Fruit fly (Drosophila melanogaster) whole organism, wandering third instar larva: ENCODE data around the gene CG31278.

Experiments used
- Abd-B ChIP-seq: fragments of >200 bp; optimal IDR thresholded peaks from 2 replicates; lab custom pipeline; 2017; ENCODE audit warnings: missing biosample characterization, missing genetic modification characterization
- CG9705 ChIP-seq: fragments of 200-800 bp; sonication (Bioruptor generic); optimal IDR thresholded peaks from 2 replicates; lab custom pipeline; 2018; ENCODE audit warnings: missing biosample characterization, mild to moderate bottlenecking, missing genetic modification characterization
- CrebA ChIP-seq: fragments of 200-800 bp; sonication (Bioruptor generic); optimal IDR thresholded peaks from 2 replicates; lab custom pipeline; 2016; ENCODE audit warnings: missing biosample characterization, mild to moderate bottlenecking, missing genetic modification characterization, borderline replicate concordance
- Dfd ChIP-seq: fragments of >200 bp; optimal IDR thresholded peaks from 2 replicates; lab custom pipeline; 2017; ENCODE audit warnings: missing biosample characterization, missing genetic modification characterization
- Dif ChIP-seq: fragments of 200-275, 200-300 bp; sonication (Bioruptor generic); optimal IDR thresholded peaks from 2 replicates; lab custom pipeline; 2018; ENCODE audit warnings: missing biosample characterization, missing genetic modification characterization; ENCODE audit not compliant: partially characterized antibody
- GATAd ChIP-seq: sonication (Bioruptor generic); optimal IDR thresholded peaks from 2 replicates; lab custom pipeline; 2016; ENCODE audit warnings: missing biosample characterization, missing genetic modification characterization
- HLH106 ChIP-seq: fragments of 200-800 bp; optimal IDR thresholded peaks from 3 replicates; lab custom pipeline; 2019; ENCODE audit warnings: missing biosample characterization, mild to moderate bottlenecking, missing genetic modification characterization, moderate library complexity
- Hnf4 ChIP-seq: fragments of 200-800 bp; sonication (Bioruptor generic); optimal IDR thresholded peaks from 2 replicates; lab custom pipeline; 2016; ENCODE audit warnings: missing biosample characterization, mild to moderate bottlenecking, missing genetic modification characterization
- Hr78 ChIP-seq: fragments of >200 bp; optimal IDR thresholded peaks from 2 replicates; lab custom pipeline; 2017; ENCODE audit warnings: missing biosample characterization, missing genetic modification characterization
- Hr83 ChIP-seq: fragments of 200-300 bp; sonication (Bioruptor generic); optimal IDR thresholded peaks from 2 replicates; lab custom pipeline; 2016; ENCODE audit warnings: missing biosample characterization, mild to moderate bottlenecking, missing genetic modification characterization, moderate library complexity; ENCODE audit not compliant: poor library complexity, severe bottlenecking
- Jra ChIP-seq: sonication (Bioruptor generic); optimal IDR thresholded peaks from 2 replicates; lab custom pipeline; 2016; ENCODE audit warnings: missing biosample characterization, missing genetic modification characterization
- Mio ChIP-seq: sonication (Bioruptor generic); optimal IDR thresholded peaks from 2 replicates; lab custom pipeline; 2016; ENCODE audit warnings: missing biosample characterization, missing genetic modification characterization
- Myc ChIP-seq: fragments of >200 bp; optimal IDR thresholded peaks from 2 replicates; lab custom pipeline; 2017
- N ChIP-seq: fragments of >200 bp; optimal IDR thresholded peaks from 2 replicates; lab custom pipeline; 2018; ENCODE audit warnings: missing biosample characterization, missing external identifiers, missing genetic modification characterization
- OdsH ChIP-seq: fragments of 200-800 bp; sonication (Bioruptor generic); optimal IDR thresholded peaks from 2 replicates; lab custom pipeline; 2016; ENCODE audit warnings: missing biosample characterization, mild to moderate bottlenecking, missing genetic modification characterization
- Rel ChIP-seq, 2 experiments: fragments of 200-800 bp; sonication (Bioruptor generic) in 1 of 2; optimal IDR thresholded peaks; 2 replicates in 1 of 2; 3 replicates in 1 of 2; lab custom pipeline; 2016 to 2019; ENCODE audit warnings: mild to moderate bottlenecking in 2 of 2, missing biosample characterization in 2 of 2, missing genetic modification characterization in 2 of 2, moderate library complexity in 1 of 2
- Sp1 ChIP-seq: fragments of 200-800 bp; sonication (Bioruptor generic); optimal IDR thresholded peaks from 3 replicates; lab custom pipeline; 2019; ENCODE audit warnings: missing biosample characterization, mild to moderate bottlenecking, missing genetic modification characterization, moderate library complexity
- Vsx2 ChIP-seq: fragments of 200-300, 225-300 bp; sonication (Bioruptor generic); optimal IDR thresholded peaks from 2 replicates; lab custom pipeline; 2018; ENCODE audit warnings: missing biosample characterization, missing genetic modification characterization; ENCODE audit not compliant: partially characterized antibody
- br ChIP-seq: fragments of 200-800 bp; sonication (Bioruptor generic); optimal IDR thresholded peaks from 2 replicates; lab custom pipeline; 2016; ENCODE audit warnings: missing biosample characterization, missing genetic modification characterization
- brk ChIP-seq: fragments of 200-800 bp; sonication (Bioruptor generic); optimal IDR thresholded peaks from 2 replicates; lab custom pipeline; 2016; ENCODE audit warnings: missing biosample characterization, mild to moderate bottlenecking, missing genetic modification characterization
- dmrt93B ChIP-seq: fragments of 200-800 bp; sonication (Bioruptor generic); optimal IDR thresholded peaks from 2 replicates; lab custom pipeline; 2018; ENCODE audit warnings: missing biosample characterization, mild to moderate bottlenecking, missing genetic modification characterization
- dsf ChIP-seq: sonication (Bioruptor generic); optimal IDR thresholded peaks from 2 replicates; lab custom pipeline; 2016; ENCODE audit warnings: missing biosample characterization, missing genetic modification characterization, borderline replicate concordance
- ey ChIP-seq: fragments of 200-800 bp; sonication (Bioruptor generic); optimal IDR thresholded peaks from 2 replicates; lab custom pipeline; 2016; ENCODE audit warnings: missing biosample characterization, missing genetic modification characterization
- foxo ChIP-seq, 2 experiments: fragments of 200-800 bp; sonication (Bioruptor generic); optimal IDR thresholded peaks; 2 replicates in 1 of 2; 3 replicates in 1 of 2; lab custom pipeline; 2016 to 2017; ENCODE audit warnings: missing biosample characterization in 2 of 2, missing genetic modification characterization in 2 of 2
- fru ChIP-seq: fragments of 200-800 bp; sonication (Bioruptor generic); optimal IDR thresholded peaks from 3 replicates; lab custom pipeline; 2016; ENCODE audit warnings: missing biosample characterization, mild to moderate bottlenecking, missing genetic modification characterization
- h ChIP-seq: fragments of 200-800 bp; sonication (Bioruptor generic); optimal IDR thresholded peaks from 3 replicates; lab custom pipeline; 2016; ENCODE audit warnings: missing biosample characterization, mild to moderate bottlenecking, missing genetic modification characterization
- jim ChIP-seq: fragments of 175-275, 200-325 bp; sonication (Bioruptor generic); optimal IDR thresholded peaks from 2 replicates; lab custom pipeline; 2016; ENCODE audit warnings: missing biosample characterization, mild to moderate bottlenecking, missing genetic modification characterization
- lola ChIP-seq: fragments of >200 bp; optimal IDR thresholded peaks from 2 replicates; lab custom pipeline; 2017; ENCODE audit warnings: missing biosample characterization, missing genetic modification characterization
- pan ChIP-seq: fragments of >200 bp; optimal IDR thresholded peaks from 2 replicates; lab custom pipeline; 2017
- psq ChIP-seq: fragments of 200-800 bp; sonication (Bioruptor generic); optimal IDR thresholded peaks from 3 replicates; lab custom pipeline; 2017; ENCODE audit warnings: missing biosample characterization, mild to moderate bottlenecking, missing genetic modification characterization, moderate library complexity
- rgr ChIP-seq: fragments of 200-800 bp; sonication (Bioruptor generic); optimal IDR thresholded peaks from 3 replicates; lab custom pipeline; 2016; ENCODE audit warnings: missing biosample characterization, mild to moderate bottlenecking, missing genetic modification characterization
- sage ChIP-seq: fragments of 200-800 bp; sonication (Bioruptor generic); optimal IDR thresholded peaks from 2 replicates; lab custom pipeline; 2016; ENCODE audit warnings: missing biosample characterization, mild to moderate bottlenecking, missing genetic modification characterization
- usp ChIP-seq: fragments of >200 bp; optimal IDR thresholded peaks from 2 replicates; lab custom pipeline; 2017; ENCODE audit warnings: missing biosample characterization, missing genetic modification characterization
- woc ChIP-seq: sonication (Bioruptor generic); optimal IDR thresholded peaks from 2 replicates; lab custom pipeline; 2016; ENCODE audit warnings: missing biosample characterization, mild to moderate bottlenecking, missing genetic modification characterization

The CG31278 gene

dm6 chr3R:10667964-10668363, 40.2 kb downstream of the CG31278 start:
- TF ChIP-seq CG9705 (GFP tag; lab: Kevin White, UChicago) (no peak), psq (GFP tag; lab: Kevin White, UChicago) (no peak), Hr78 (GFP tag; lab: Kevin White, UChicago) (no peak), foxo (GFP tag; optimal IDR thresholded peaks at IDR 0.05; lab: Kevin White, UChicago) (no peak), HLH106 (no peak), h (GFP tag; lab: Kevin White, UChicago) (no peak), dsf (GFP tag; lab: Kevin White, UChicago) (no peak), Myc (lab: Kevin White, UChicago) (no peak), Dif (GFP tag; lab: Kevin White, UChicago) (no peak)

dm6 chr3R:10664942-10665341, 43.2 kb downstream of the CG31278 start:
- peak; percentile 17 for TF ChIP-seq br (GFP tag; lab: Kevin White, UChicago)
- no peak for TF ChIP-seq brk (GFP tag; lab: Kevin White, UChicago)
- TF ChIP-seq HLH106: no peak
- TF ChIP-seq woc (GFP tag; lab: Kevin White, UChicago): no peak
- TF ChIP-seq Hr83: no peak
- no peak for TF ChIP-seq jim (GFP tag; lab: Kevin White, UChicago)
- TF ChIP-seq psq (GFP tag; lab: Kevin White, UChicago): peak; percentile 11
- TF ChIP-seq Hr78 (GFP tag; lab: Kevin White, UChicago): no peak
- TF ChIP-seq CG9705 (GFP tag; lab: Kevin White, UChicago): no peak
- no peak for TF ChIP-seq CrebA (GFP tag; lab: Kevin White, UChicago)
- no peak for TF ChIP-seq Hnf4 (GFP tag; lab: Kevin White, UChicago)
- TF ChIP-seq h (GFP tag; lab: Kevin White, UChicago): no peak
- TF ChIP-seq pan (lab: Kevin White, UChicago): no peak
- no peak for TF ChIP-seq sage (GFP tag; lab: Kevin White, UChicago)
- no peak for TF ChIP-seq N (GFP tag; lab: Kevin White, UChicago)
- TF ChIP-seq rgr (GFP tag; lab: Kevin White, UChicago): no peak
- TF ChIP-seq Mio (GFP tag; lab: Kevin White, UChicago): no peak
- no peak for TF ChIP-seq dmrt93B (GFP tag; lab: Kevin White, UChicago)
- TF ChIP-seq ey (GFP tag; lab: Kevin White, UChicago): no peak
- TF ChIP-seq Dfd (GFP tag; lab: Kevin White, UChicago): no peak
- peak; percentile 39 for TF ChIP-seq Vsx2
- TF ChIP-seq usp (GFP tag; lab: Kevin White, UChicago): no peak
- TF ChIP-seq Myc (lab: Kevin White, UChicago): no peak
- TF ChIP-seq lola: no peak
- TF ChIP-seq Dif (GFP tag; lab: Kevin White, UChicago): peak; percentile 20
- peak in 1 of 2 experiments; percentile 1 for TF ChIP-seq foxo (GFP tag; optimal IDR thresholded peaks at IDR 0.05; lab: Kevin White, UChicago)
- no peak for TF ChIP-seq Rel (GFP tag; optimal IDR thresholded peaks at IDR 0.05; lab: Kevin White, UChicago)
- peak; percentile 17 for TF ChIP-seq Rel (tag; optimal IDR thresholded peaks at IDR 0.05; lab: Kevin White, UChicago)
- peak; percentile 5 for TF ChIP-seq OdsH (GFP tag; lab: Kevin White, UChicago)
- TF ChIP-seq dsf (GFP tag; lab: Kevin White, UChicago): no peak
- no peak for TF ChIP-seq Sp1 (GFP tag; lab: Kevin White, UChicago)
- TF ChIP-seq, all 38 proteins: peak for 7

dm6 chr3R:10661098-10661497, 47.0 kb downstream of the CG31278 start:
- TF ChIP-seq usp (GFP tag; lab: Kevin White, UChicago): no peak
- TF ChIP-seq foxo (GFP tag; optimal IDR thresholded peaks at IDR 0.05; lab: Kevin White, UChicago): peak in 1 of 2 experiments; percentile 75
- peak; percentile 51 for TF ChIP-seq psq (GFP tag; lab: Kevin White, UChicago)
- no peak for TF ChIP-seq Hr83
- no peak for TF ChIP-seq Dfd (GFP tag; lab: Kevin White, UChicago)
- TF ChIP-seq h (GFP tag; lab: Kevin White, UChicago): peak; percentile 67
- TF ChIP-seq CrebA (GFP tag; lab: Kevin White, UChicago): no peak
- peak; percentile 72 for TF ChIP-seq Sp1 (GFP tag; lab: Kevin White, UChicago)
- peak; percentile 72 for TF ChIP-seq OdsH (GFP tag; lab: Kevin White, UChicago)
- TF ChIP-seq dmrt93B (GFP tag; lab: Kevin White, UChicago): peak; percentile 46
- TF ChIP-seq Hnf4 (GFP tag; lab: Kevin White, UChicago): peak; percentile 33
- no peak for TF ChIP-seq Mio (GFP tag; lab: Kevin White, UChicago)
- no peak for TF ChIP-seq Abd-B (GFP tag; lab: Kevin White, UChicago)
- no peak for TF ChIP-seq brk (GFP tag; lab: Kevin White, UChicago)
- TF ChIP-seq woc (GFP tag; lab: Kevin White, UChicago): peak; percentile 35
- TF ChIP-seq sage (GFP tag; lab: Kevin White, UChicago): peak; percentile 42
- TF ChIP-seq Rel (GFP tag; optimal IDR thresholded peaks at IDR 0.05; lab: Kevin White, UChicago): no peak
- no peak for TF ChIP-seq Rel (tag; optimal IDR thresholded peaks at IDR 0.05; lab: Kevin White, UChicago)
- TF ChIP-seq Hr78 (GFP tag; lab: Kevin White, UChicago): no peak
- TF ChIP-seq rgr (GFP tag; lab: Kevin White, UChicago): peak; percentile 69
- TF ChIP-seq fru (GFP tag; lab: Kevin White, UChicago): peak; percentile 70
- peak; percentile 27 for TF ChIP-seq CG9705 (GFP tag; lab: Kevin White, UChicago)
- TF ChIP-seq GATAd (GFP tag; lab: Kevin White, UChicago): no peak
- TF ChIP-seq Jra (GFP tag; lab: Kevin White, UChicago): no peak
- peak; percentile 32 for TF ChIP-seq br (GFP tag; lab: Kevin White, UChicago)
- TF ChIP-seq pan (lab: Kevin White, UChicago): no peak
- TF ChIP-seq Vsx2: no peak
- TF ChIP-seq ey (GFP tag; lab: Kevin White, UChicago): peak; percentile 52
- peak; percentile 72 for TF ChIP-seq HLH106
